Fruit fly (Drosophila melanogaster) S2 (cell line): ENCODE measurements around the gene CG9673.

Experiments used
- CG8478 ChIP-seq: fragments of >200 bp; optimal IDR thresholded peaks from 2 replicates; lab custom pipeline; 2018
- CTCF ChIP-seq, 2 experiments: fragments of >200 bp; optimal IDR thresholded peaks; 2 replicates each; lab custom pipeline; 2018

dm6 chrX:16660632-16661031, 43.1 kb downstream of the CG9673 start:
- TF ChIP-seq CTCF (optimal IDR thresholded peaks at IDR 0.05; lab: Kevin White, UChicago) (no peak), CG8478 (lab: Kevin White, UChicago) (no peak)
